Worm (Caenorhabditis elegans) whole organism, late embryonic: Measurements from ENCODE around the gene cest-17.

Source experiments
- K02D7.2 ChIP-seq: sonication (generic microtip); optimal IDR thresholded peaks from 2 replicates; lab custom pipeline; 2017; ENCODE audit warnings: mild to moderate bottlenecking, missing genetic modification characterization, missing compliant biosample characterization
- Y22D7AL.16 ChIP-seq: sonication (generic microtip); optimal IDR thresholded peaks from 2 replicates; lab custom pipeline; 2016; ENCODE audit warnings: missing genetic modification characterization, missing compliant biosample characterization
- ama-1 ChIP-seq: fragments of 150-350 bp; optimal IDR thresholded peaks from 2 replicates; lab custom pipeline; 2014
- dve-1 ChIP-seq: sonication (generic microtip); optimal IDR thresholded peaks from 2 replicates; lab custom pipeline; 2017; ENCODE audit warnings: antibody characterized with exemption, mild to moderate bottlenecking, missing genetic modification characterization, missing compliant biosample characterization
- fkh-10 ChIP-seq: fragments of 150-350 bp; optimal IDR thresholded peaks from 2 replicates; lab custom pipeline; 2014; ENCODE audit warnings: missing biosample characterization, missing genetic modification reagents, missing genetic modification characterization
- fkh-6 ChIP-seq: sonication (generic microtip); optimal IDR thresholded peaks from 2 replicates; lab custom pipeline; 2016; ENCODE audit warnings: missing genetic modification characterization, missing compliant biosample characterization
- madf-2 ChIP-seq: sonication (generic microtip); optimal IDR thresholded peaks from 2 replicates; lab custom pipeline; 2017; ENCODE audit warnings: missing genetic modification characterization, missing compliant biosample characterization
- nfya-1 ChIP-seq: sonication (generic microtip); optimal IDR thresholded peaks from 2 replicates; lab custom pipeline; 2017; ENCODE audit warnings: missing genetic modification characterization, mild to moderate bottlenecking, missing compliant biosample characterization, antibody characterized with exemption, moderate library complexity
- npax-4 ChIP-seq: sonication (generic microtip); optimal IDR thresholded peaks from 2 replicates; lab custom pipeline; 2016; ENCODE audit warnings: missing genetic modification characterization, missing compliant biosample characterization
- pat-9 ChIP-seq: fragments of 200-800 bp; sonication (Bioruptor generic); optimal IDR thresholded peaks from 2 replicates; lab custom pipeline; 2018; ENCODE audit warnings: mild to moderate bottlenecking, missing genetic modification characterization, moderate library complexity, missing compliant biosample characterization
- pqm-1 ChIP-seq: sonication (generic microtip); optimal IDR thresholded peaks from 2 replicates; lab custom pipeline; 2016; ENCODE audit warnings: missing genetic modification characterization, missing compliant biosample characterization
- tbx-2 ChIP-seq: sonication (generic microtip); optimal IDR thresholded peaks from 2 replicates; lab custom pipeline; 2016; ENCODE audit warnings: missing genetic modification characterization, missing compliant biosample characterization
- unc-55 ChIP-seq: sonication (generic microtip); optimal IDR thresholded peaks from 2 replicates; lab custom pipeline; 2017; ENCODE audit warnings: missing biosample characterization, missing genetic modification reagents, missing genetic modification characterization

DNA sequence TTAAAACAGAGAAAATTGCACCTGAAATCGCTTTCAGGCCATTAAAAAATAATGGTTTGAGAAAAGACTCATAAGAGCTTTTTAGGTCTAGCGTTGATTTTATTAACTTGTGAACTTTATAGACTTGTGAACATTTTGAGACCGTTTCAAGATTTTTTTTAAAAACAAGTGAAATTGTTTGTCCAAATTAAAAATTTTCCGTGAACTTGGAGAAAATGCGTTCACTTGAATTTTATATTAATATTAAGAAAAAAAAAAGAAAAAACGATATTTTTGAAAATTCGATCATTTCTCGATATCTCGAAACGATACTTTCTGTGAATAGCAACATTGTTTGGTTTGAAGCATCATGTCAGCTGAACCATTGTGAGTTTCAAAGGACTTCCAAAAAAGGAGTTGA, 12.7 kb upstream of the cest-17 start, which contains the start of gene F20D6.1:
- TF ChIP-seq madf-2 (no peak), fkh-10 (GFP tag; lab: Kevin White, UChicago) (no peak), fkh-6 (tag; lab: Kevin White, UChicago) (no peak), npax-4 (tag; lab: Kevin White, UChicago) (no peak), unc-55 (GFP tag; lab: Kevin White, UChicago) (no peak), pat-9 (tag; lab: Kevin White, UChicago) (no peak), tbx-2 (tag; lab: Kevin White, UChicago) (no peak), K02D7.2 (no peak), dve-1 (no peak), pqm-1 (no peak), Y22D7AL.16 (no peak), ama-1 (no peak), nfya-1 (tag; lab: Kevin White, UChicago) (no peak)
